Fruit fly (Drosophila melanogaster): ENCODE data around the gene CG15601.

The CG15601 gene

DNA sequence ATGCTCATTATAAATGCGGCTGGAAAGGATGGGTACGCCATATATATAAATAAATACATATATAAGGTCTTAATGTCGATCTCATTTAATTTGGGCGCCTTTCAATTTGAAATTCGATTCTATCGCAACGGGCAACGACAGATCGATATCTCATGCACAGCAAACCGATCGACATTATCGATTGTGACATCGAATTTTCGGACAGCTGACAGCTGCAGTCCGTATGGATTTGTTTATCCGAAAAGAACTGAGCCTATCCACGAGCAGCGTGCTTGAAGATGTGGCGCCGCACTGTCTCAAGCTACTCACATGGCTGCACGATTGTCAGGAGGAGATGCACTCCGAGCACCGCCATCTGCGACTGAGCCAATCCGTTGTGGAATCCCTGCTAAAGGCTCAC is 21.5 kb downstream of the CG15601 start, which contains the start of gene CG8191 (continued):
- TF ChIP-seq Dll (GFP tag; IDR thresholded peaks at IDR 0.05; ENCODE audit: partially characterized antibody) (peak; percentile 74; the same call in 3 of the 4 replicates), unc-4 (GFP tag; IDR thresholded peaks at IDR 0.05; ENCODE audit: partially characterized antibody) (peak; percentile 71), mld (GFP tag; IDR thresholded peaks at IDR 0.05; ENCODE audit: partially characterized antibody) (peak; percentile 75; the same call in 2 of the 3 replicates), HmgZ (tag; optimal IDR thresholded peaks at IDR 0.05) (no peak), Med (GFP tag) (peak; percentile 44)

DNA sequence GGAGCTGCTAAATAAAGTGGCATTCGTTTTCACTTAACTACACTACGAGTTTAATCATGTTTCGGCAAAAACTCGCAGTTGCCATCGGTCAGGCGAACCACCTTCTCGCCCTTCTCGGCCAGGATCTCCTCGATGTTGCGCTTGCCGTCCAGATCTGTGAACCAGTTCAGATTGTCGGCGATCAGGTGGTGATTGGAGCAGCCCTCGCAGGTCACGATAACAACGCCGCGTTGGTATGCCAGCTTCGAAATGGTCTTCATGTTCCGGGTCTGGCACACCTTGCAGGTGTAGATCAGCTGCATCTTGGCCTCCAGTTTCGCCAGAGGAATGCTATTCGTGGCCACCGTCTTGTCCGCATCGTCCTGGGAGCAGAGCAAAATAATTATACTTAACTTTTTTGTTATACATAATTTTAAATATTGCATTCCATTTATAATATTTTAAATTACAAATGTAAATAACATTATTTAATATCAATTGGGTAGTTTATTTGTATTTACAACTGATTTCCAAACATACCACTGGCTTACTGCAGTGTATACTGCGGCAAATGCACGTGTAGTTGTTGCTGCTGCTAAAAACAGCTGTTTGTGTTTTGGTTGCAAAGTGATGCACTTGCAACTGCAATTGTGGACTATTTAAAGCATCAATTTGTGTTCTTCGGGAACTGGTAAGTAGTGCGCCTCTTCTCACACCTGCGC is 22.9 kb downstream of the CG15601 start:
- TF ChIP-seq Xrp1 (GFP tag; IDR thresholded peaks at IDR 0.05): peak; percentile 6; the same call in 1 of the 2 replicates
- TF ChIP-seq CG15514 (GFP tag; optimal IDR thresholded peaks at IDR 0.05): peak; percentile 96
- no peak for TF ChIP-seq CG11456 (GFP tag; IDR thresholded peaks at IDR 0.05)
- 0 out of 3 replicates have a peak, but pooled peaks have one; percentile 7 for TF ChIP-seq zfh1 (GFP tag; IDR thresholded peaks at IDR 0.05)
- peak; percentile 10; the same call in 1 of the 2 replicates for TF ChIP-seq Drgx (GFP tag; IDR thresholded peaks at IDR 0.05)
- TF ChIP-seq CG12391 (tag; optimal IDR thresholded peaks at IDR 0.05): no peak
- peak; percentile 83 for TF ChIP-seq zf30C (GFP tag; optimal IDR thresholded peaks at IDR 0.05)
- TF ChIP-seq ci (GFP tag; IDR thresholded peaks at IDR 0.05): peak; percentile 35; the same call in 1 of the 3 replicates
- TF ChIP-seq crc (GFP tag; optimal IDR thresholded peaks at IDR 0.05): no peak
- TF ChIP-seq yki (optimal IDR thresholded peaks at IDR 0.05): no peak

DNA sequence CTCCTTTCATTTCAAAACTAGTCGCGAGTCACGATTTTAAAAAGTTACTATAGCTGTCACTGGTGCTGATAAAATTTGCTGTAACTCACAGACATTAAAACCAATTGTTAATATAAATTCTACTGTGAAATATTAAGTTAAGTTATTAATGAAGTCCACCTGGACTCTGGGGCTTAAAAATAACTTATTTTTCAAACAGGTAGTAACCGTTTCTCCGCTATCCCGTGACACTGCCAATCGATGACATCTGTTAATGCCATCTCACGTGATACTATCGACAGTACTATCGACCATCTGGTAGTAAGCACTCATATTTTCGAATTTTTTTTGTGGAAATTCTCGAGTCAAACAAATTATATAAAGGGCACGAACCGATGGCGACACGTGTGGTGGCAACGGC is 23.5 kb downstream of the CG15601 start, which contains the start of the genes CG12379 and MagR:
CG12379 (minus strand) TSS at position 2 of the 400 bp plus-strand sequence.
MagR (plus strand) TSS at position 276 of the 400 bp plus-strand sequence.
- TF ChIP-seq z (GFP tag; IDR thresholded peaks at IDR 0.05) (no peak), CG7987 (GFP tag; optimal IDR thresholded peaks at IDR 0.05) (peak; percentile 19), CG9437 (GFP tag; optimal IDR thresholded peaks at IDR 0.05) (peak; percentile 16), Sox100B (GFP tag; optimal IDR thresholded peaks at IDR 0.05) (no peak), hth (optimal IDR thresholded peaks at IDR 0.05) (no peak), CG12769 (tag; optimal IDR thresholded peaks at IDR 0.05) (no peak), Pdp1 (GFP tag; optimal IDR thresholded peaks at IDR 0.05) (peak; percentile 62 to 72), CG12236 (GFP tag; optimal IDR thresholded peaks at IDR 0.05) (peak; percentile 2), CG17802 (tag; optimal IDR thresholded peaks at IDR 0.05) (no peak), Lhr (GFP tag; optimal IDR thresholded peaks at IDR 0.05) (no peak), CG7556 (GFP tag; optimal IDR thresholded peaks at IDR 0.05) (no peak), Aef1 (GFP tag; IDR thresholded peaks at IDR 0.05) (peak; percentile 39; the same call in 2 of the 3 replicates), mam (GFP tag; optimal IDR thresholded peaks at IDR 0.05) (peak; percentile 72), CG16815 (GFP tag; optimal IDR thresholded peaks at IDR 0.05) (no peak), CG17612 (GFP tag; IDR thresholded peaks at IDR 0.05) (no peak), HmgZ (tag; optimal IDR thresholded peaks at IDR 0.05) (peak; percentile 42), CG12744 (GFP tag; optimal IDR thresholded peaks at IDR 0.05) (peak; percentile 9), Neu2 (GFP tag; optimal IDR thresholded peaks at IDR 0.05; ENCODE audit: borderline replicate concordance) (peak; percentile 98), Bgb (GFP tag; IDR thresholded peaks at IDR 0.05; ENCODE audit: partially characterized antibody) (peak; percentile 61; the same call in 1 of the 2 replicates), Fer3 (tag; optimal IDR thresholded peaks at IDR 0.05) (peak; percentile 66), BtbVII (GFP tag; optimal IDR thresholded peaks at IDR 0.05) (peak; percentile 19), Hsf (GFP tag; optimal IDR thresholded peaks at IDR 0.05) (peak; percentile 63), CG10979 (tag; optimal IDR thresholded peaks at IDR 0.05) (peak; percentile 30), CG6689 (GFP tag; IDR thresholded peaks at IDR 0.05) (peak; percentile 28; the same call in 1 of the 2 replicates), pum (GFP tag; optimal IDR thresholded peaks at IDR 0.05) (peak; percentile 55), Hmx (GFP tag; optimal IDR thresholded peaks at IDR 0.05) (peak; percentile 15), HLH54F (GFP tag; optimal IDR thresholded peaks at IDR 0.05) (peak; percentile 63), PHDP (tag; optimal IDR thresholded peaks at IDR 0.05) (peak; percentile 30), Abd-B (GFP tag; optimal IDR thresholded peaks at IDR 0.05) (peak; percentile 63), Jarid2 (GFP tag; optimal IDR thresholded peaks at IDR 0.05) (no peak), ttk (GFP tag; IDR thresholded peaks at IDR 0.05) (no peak), CG2889 (GFP tag; IDR thresholded peaks at IDR 0.05) (no peak)

Measured in whole organism, embryonic.